Worm (Caenorhabditis elegans): ENCODE results near the gene W02B12.11.

DNA sequence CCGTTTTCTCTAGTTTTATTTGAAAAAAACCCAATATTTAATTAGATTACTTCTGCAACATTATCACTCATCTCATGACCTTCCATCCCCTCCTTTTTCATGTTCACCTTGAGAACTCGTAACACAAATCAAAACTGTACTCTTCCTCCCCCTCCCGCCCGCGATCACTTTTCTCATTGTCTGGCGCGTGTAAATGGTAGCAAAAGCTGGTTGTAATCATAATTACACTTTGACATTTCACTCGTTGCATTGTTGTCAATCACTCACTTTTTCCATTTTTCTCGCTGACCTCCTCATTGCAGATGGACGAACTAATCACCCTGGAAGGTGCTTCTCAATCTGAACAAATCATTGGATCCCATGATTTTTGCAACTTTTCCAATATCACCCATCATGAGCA, 36.7 kb downstream of the W02B12.11 start, which contains the start of gene npr-41:
- TF ChIP-seq zip-8 (tag; optimal IDR thresholded peaks at IDR 0.05) (no peak), ceh-39 (tag; optimal IDR thresholded peaks at IDR 0.05) (no peak), elt-3 (tag; optimal IDR thresholded peaks at IDR 0.05) (no peak), sptf-1 (tag; optimal IDR thresholded peaks at IDR 0.05) (no peak), unc-39 (tag; optimal IDR thresholded peaks at IDR 0.05) (no peak), lin-13 (tag; optimal IDR thresholded peaks at IDR 0.05) (no peak), flh-1 (GFP tag; optimal IDR thresholded peaks at IDR 0.05) (no peak), cnd-1 (tag; optimal IDR thresholded peaks at IDR 0.05) (no peak), blmp-1 (tag; optimal IDR thresholded peaks at IDR 0.05) (no peak), unc-62 (GFP tag; optimal IDR thresholded peaks at IDR 0.05) (no peak), tbx-8 (GFP tag; optimal IDR thresholded peaks at IDR 0.05) (no peak), nhr-237 (tag; optimal IDR thresholded peaks at IDR 0.05) (no peak), drap-1 (GFP tag; optimal IDR thresholded peaks at IDR 0.05) (no peak)
